Worm (Caenorhabditis elegans) whole organism, L4 larva: Measurements from ENCODE around the gene F32D8.5.

Experiments used
- D1046.2 ChIP-seq: fragments of 200-800 bp; sonication (Bioruptor generic); IDR thresholded peaks from 2 replicates; pipeline ENCODE4 v1.3.6; 2022; ENCODE audit warnings: missing genetic modification characterization, missing compliant biosample characterization
- F10B5.3 ChIP-seq: sonication (generic microtip); optimal IDR thresholded peaks from 2 replicates; lab custom pipeline; 2016; ENCODE audit warnings: mild to moderate bottlenecking, missing genetic modification characterization, missing compliant biosample characterization
- F49E8.2 ChIP-seq: sonication (generic microtip); optimal IDR thresholded peaks from 2 replicates; lab custom pipeline; 2016; ENCODE audit warnings: missing compliant biosample characterization, mild to moderate bottlenecking, missing genetic modification characterization, borderline replicate concordance
- T26A8.4 ChIP-seq: fragments of 200-800 bp; sonication (Bioruptor generic); IDR thresholded peaks from 2 replicates; pipeline ENCODE4 v1.3.6; 2022; ENCODE audit warnings: missing genetic modification characterization, missing compliant biosample characterization
- Y105C5A.15 ChIP-seq: fragments of 200-800 bp; sonication (Bioruptor generic); IDR thresholded peaks from 2 replicates; pipeline ENCODE4 v1.3.6; 2022; ENCODE audit warnings: missing genetic modification characterization, missing compliant biosample characterization
- Y48G9A.11 ChIP-seq: fragments of 200-800 bp; sonication (Bioruptor generic); IDR thresholded peaks from 2 replicates; pipeline ENCODE4 v1.3.6; 2022; ENCODE audit warnings: missing genetic modification reagents, missing genetic modification characterization, missing compliant biosample characterization
- Y75B8A.6 ChIP-seq: fragments of 200-800 bp; sonication (Bioruptor generic); IDR thresholded peaks from 2 replicates; pipeline ENCODE4 v1.3.6; 2022; ENCODE audit warnings: missing genetic modification reagents, missing genetic modification characterization, missing compliant biosample characterization
- ZK546.5 ChIP-seq, 2 experiments: sonication (generic microtip); optimal IDR thresholded peaks; 2 replicates each; lab custom pipeline; 2017; ENCODE audit warnings: missing biosample characterization in 2 of 2, missing genetic modification characterization in 2 of 2
- aha-1 ChIP-seq: fragments of 150-350 bp; peaks from one replicate; lab custom pipeline; 2014; ENCODE audit warnings: missing biosample characterization, missing genetic modification characterization
- ama-1 ChIP-seq: fragments of 150-350 bp; optimal IDR thresholded peaks from 2 replicates; lab custom pipeline; 2014; ENCODE audit warnings: inconsistent platforms, mixed read lengths
- attf-4 ChIP-seq: sonication (generic microtip); optimal IDR thresholded peaks from 3 replicates; lab custom pipeline; 2017; ENCODE audit warnings: missing biosample characterization, missing genetic modification characterization
- ceh-20 ChIP-seq: fragments of 200-800 bp; sonication (Bioruptor generic); IDR thresholded peaks from 2 replicates; pipeline ENCODE4 v1.3.6; 2022; ENCODE audit warnings: missing genetic modification reagents, missing genetic modification characterization, missing compliant biosample characterization
- ceh-28 ChIP-seq: fragments of 150-350 bp; optimal IDR thresholded peaks from 2 replicates; lab custom pipeline; 2014; ENCODE audit warnings: missing biosample characterization, missing genetic modification reagents, missing genetic modification characterization
- ceh-32 ChIP-seq: sonication (generic microtip); optimal IDR thresholded peaks from 2 replicates; lab custom pipeline; 2016; ENCODE audit warnings: mild to moderate bottlenecking, missing genetic modification characterization, missing compliant biosample characterization; ENCODE audit not compliant: poor library complexity
- ceh-44 ChIP-seq: fragments of 200-800 bp; sonication (Bioruptor generic); IDR thresholded peaks from 2 replicates; pipeline ENCODE4 v1.3.6; 2022; ENCODE audit warnings: missing genetic modification reagents, missing genetic modification characterization, missing compliant biosample characterization
- cey-2 ChIP-seq: sonication (generic microtip); optimal IDR thresholded peaks from 3 replicates; lab custom pipeline; 2017; ENCODE audit warnings: missing genetic modification characterization, mild to moderate bottlenecking, missing compliant biosample characterization, antibody characterized with exemption, borderline replicate concordance; ENCODE audit not compliant: insufficient read depth
- daf-16 ChIP-seq, 3 experiments: sonication (generic microtip); optimal IDR thresholded peaks; 2 replicates each; lab custom pipeline; 2016 to 2017; ENCODE audit warnings: missing genetic modification characterization in 3 of 3, missing genetic modification reagents in 3 of 3, mild to moderate bottlenecking in 2 of 3, missing compliant biosample characterization in 2 of 3, missing biosample characterization in 1 of 3, moderate library complexity in 1 of 3
- dpl-1 ChIP-seq: fragments of 150-350 bp; optimal IDR thresholded peaks from 2 replicates; lab custom pipeline; 2014; ENCODE audit warnings: missing biosample characterization, missing genetic modification reagents, missing genetic modification characterization
- duxl-1 ChIP-seq: sonication (generic microtip); optimal IDR thresholded peaks from 2 replicates; lab custom pipeline; 2016; ENCODE audit warnings: mild to moderate bottlenecking, missing genetic modification characterization, moderate library complexity, missing compliant biosample characterization; ENCODE audit not compliant: poor library complexity
- dve-1 ChIP-seq: sonication (generic microtip); optimal IDR thresholded peaks from 2 replicates; lab custom pipeline; 2017; ENCODE audit warnings: antibody characterized with exemption, mild to moderate bottlenecking, missing genetic modification characterization, missing compliant biosample characterization; ENCODE audit not compliant: insufficient read depth
- egl-27 ChIP-seq: sonication (generic microtip); optimal IDR thresholded peaks from 3 replicates; lab custom pipeline; 2017; ENCODE audit warnings: missing biosample characterization, missing genetic modification reagents, missing genetic modification characterization
- egl-43 ChIP-seq: fragments of 200-800 bp; sonication (Bioruptor generic); IDR thresholded peaks from 2 replicates; pipeline ENCODE4 v1.3.6; 2022; ENCODE audit warnings: missing genetic modification reagents, missing genetic modification characterization, missing compliant biosample characterization
- fos-1 ChIP-seq: fragments of 150-350 bp; optimal IDR thresholded peaks from 2 replicates; lab custom pipeline; 2014; ENCODE audit warnings: missing biosample characterization, missing genetic modification characterization
- jun-1 ChIP-seq: fragments of 150-350 bp; optimal IDR thresholded peaks from 2 replicates; lab custom pipeline; 2014; ENCODE audit warnings: missing biosample characterization, missing genetic modification reagents, missing genetic modification characterization
- lin-15B ChIP-seq: fragments of 150-350 bp; sonication (generic microtip); optimal IDR thresholded peaks from 3 replicates; lab custom pipeline; 2014; ENCODE audit warnings: missing biosample characterization, missing genetic modification characterization
- lin-29 ChIP-seq: fragments of 200-800 bp; sonication (Bioruptor generic); IDR thresholded peaks from 2 replicates; pipeline ENCODE4 v1.3.6; 2022; ENCODE audit warnings: missing genetic modification reagents, missing genetic modification characterization, missing compliant biosample characterization
- lin-38 ChIP-seq: fragments of 200-800 bp; sonication (Bioruptor generic); IDR thresholded peaks from 2 replicates; pipeline ENCODE4 v1.3.6; 2022; ENCODE audit warnings: missing genetic modification reagents, missing genetic modification characterization, missing compliant biosample characterization
- lin-39 ChIP-seq: fragments of 150-350 bp; optimal IDR thresholded peaks from 2 replicates; lab custom pipeline; 2014; ENCODE audit warnings: missing biosample characterization, missing genetic modification reagents, missing genetic modification characterization
- lsy-2 ChIP-seq, 2 experiments: fragments of 150-350 bp in 1 of 2; sonication (generic microtip) in 1 of 2; optimal IDR thresholded peaks; 2 replicates each; lab custom pipeline; 2014 to 2017; ENCODE audit warnings: missing biosample characterization in 2 of 2, missing genetic modification characterization in 2 of 2
- mep-1 ChIP-seq: fragments of 150-350 bp; sonication (generic microtip); optimal IDR thresholded peaks from 3 replicates; lab custom pipeline; 2014; ENCODE audit warnings: missing biosample characterization, missing genetic modification characterization
- mxl-2 ChIP-seq: fragments of 200-800 bp; sonication (Bioruptor generic); conservative IDR thresholded peaks from 2 replicates; pipeline ENCODE4 v1.3.6; 2022; ENCODE audit warnings: missing genetic modification reagents, missing genetic modification characterization, missing compliant biosample characterization
- nhr-102 ChIP-seq: sonication (generic microtip); optimal IDR thresholded peaks from 2 replicates; lab custom pipeline; 2016; ENCODE audit warnings: mild to moderate bottlenecking, missing genetic modification characterization, moderate library complexity, missing compliant biosample characterization
- nhr-28 ChIP-seq: fragments of 150-350 bp; optimal IDR thresholded peaks from 2 replicates; lab custom pipeline; 2014; ENCODE audit warnings: missing biosample characterization, missing genetic modification characterization
- nhr-42 ChIP-seq: fragments of 200-800 bp; sonication (Bioruptor generic); IDR thresholded peaks from 2 replicates; pipeline ENCODE4 v1.3.6; 2022; ENCODE audit warnings: missing genetic modification characterization, missing compliant biosample characterization
- nhr-76 ChIP-seq: fragments of 150-350 bp; optimal IDR thresholded peaks from 2 replicates; lab custom pipeline; 2014; ENCODE audit warnings: missing biosample characterization, missing genetic modification characterization
- nhr-77 ChIP-seq: fragments of 150-350 bp; optimal IDR thresholded peaks from 2 replicates; lab custom pipeline; 2014; ENCODE audit warnings: missing biosample characterization, missing genetic modification characterization
- pha-4 ChIP-seq, 2 experiments: fragments of 150-350 bp in 1 of 2; fragments of 200-800 bp in 1 of 2; sonication (Bioruptor generic) in 1 of 2; IDR thresholded peaks in 1 of 2; optimal IDR thresholded peaks in 1 of 2; 2 replicates each; pipeline versions ENCODE4 v1.3.6 to Lab custom; 2014 to 2022; ENCODE audit warnings: missing genetic modification characterization in 2 of 2, missing genetic modification reagents in 2 of 2, missing biosample characterization in 1 of 2, missing compliant biosample characterization in 1 of 2
- rbr-2 ChIP-seq: sonication (generic microtip); optimal IDR thresholded peaks from 2 replicates; lab custom pipeline; 2016; ENCODE audit warnings: missing genotype, missing genetic modification characterization, missing compliant biosample characterization
- saeg-2 ChIP-seq: fragments of 200-800 bp; sonication (Bioruptor generic); IDR thresholded peaks from 2 replicates; pipeline ENCODE4 v1.3.6; 2022; ENCODE audit warnings: missing genetic modification reagents, missing genetic modification characterization, missing compliant biosample characterization
- snpc-4 ChIP-seq: fragments of 150-350 bp; optimal IDR thresholded peaks from 2 replicates; lab custom pipeline; 2014; ENCODE audit warnings: missing biosample characterization, missing genetic modification characterization
- spr-3 ChIP-seq: fragments of 200-800 bp; sonication (Bioruptor generic); optimal IDR thresholded peaks from 2 replicates; lab custom pipeline; 2018; ENCODE audit warnings: mild to moderate bottlenecking, missing genetic modification characterization, missing compliant biosample characterization
- tra-1 ChIP-seq: fragments of 200-800 bp; sonication (Bioruptor generic); IDR thresholded peaks from 2 replicates; pipeline ENCODE4 v1.3.6; 2022; ENCODE audit warnings: missing genetic modification reagents, missing genetic modification characterization, missing compliant biosample characterization
- unc-39 ChIP-seq: sonication (generic microtip); optimal IDR thresholded peaks from 2 replicates; lab custom pipeline; 2017; ENCODE audit warnings: missing biosample characterization, missing genetic modification characterization
- vab-7 ChIP-seq: fragments of 200-800 bp; sonication (Bioruptor generic); IDR thresholded peaks from 2 replicates; pipeline ENCODE4 v1.3.6; 2022; ENCODE audit warnings: missing genetic modification reagents, missing genetic modification characterization, missing compliant biosample characterization
- zfp-3 ChIP-seq: fragments of 200-800 bp; sonication (Bioruptor generic); conservative IDR thresholded peaks from 2 replicates; pipeline ENCODE4 v1.3.6; 2022; ENCODE audit warnings: missing genetic modification reagents, missing genetic modification characterization, missing compliant biosample characterization
- zip-11 ChIP-seq: fragments of 200-800 bp; sonication (Bioruptor generic); IDR thresholded peaks from 2 replicates; pipeline ENCODE4 v1.3.6; 2022; ENCODE audit warnings: missing genetic modification characterization, missing compliant biosample characterization

F32D8.5 gene

DNA sequence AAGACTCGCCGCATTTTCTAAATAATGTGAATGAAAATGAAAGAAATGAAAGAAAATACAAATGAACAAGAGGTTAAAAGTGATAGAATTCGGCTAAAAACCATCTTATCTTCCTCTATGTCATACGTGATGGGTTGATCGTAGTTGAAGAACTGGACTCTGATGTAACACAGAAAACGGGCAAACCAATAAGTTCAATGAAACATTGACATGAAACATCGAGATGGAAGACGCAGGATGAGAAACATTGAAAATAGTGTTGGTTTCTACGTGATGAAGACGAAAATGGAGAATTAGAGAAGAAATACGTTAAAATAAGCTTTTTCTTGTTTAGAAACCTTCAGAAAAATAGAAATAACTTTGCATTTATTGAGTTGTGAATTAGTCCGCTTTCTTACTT is 3.6 kb upstream of the F32D8.5 start, which contains the start of gene F32D8.12 (continued):
- no peak for TF ChIP-seq spr-3
- no peak for TF ChIP-seq F49E8.2
- no peak for TF ChIP-seq snpc-4 (tag; lab: Kevin White, UChicago)
- no peak for TF ChIP-seq egl-43 (GFP tag; lab: Robert Waterston, UW)
- no peak for TF ChIP-seq zip-11 (GFP tag; lab: Robert Waterston, UW)
- no peak for TF ChIP-seq ceh-32 (tag; lab: Kevin White, UChicago)
- no peak for TF ChIP-seq vab-7 (GFP tag; lab: Robert Waterston, UW)
- peak; percentile 56 for TF ChIP-seq aha-1
- no peak for TF ChIP-seq nhr-42 (GFP tag; lab: Robert Waterston, UW)

DNA sequence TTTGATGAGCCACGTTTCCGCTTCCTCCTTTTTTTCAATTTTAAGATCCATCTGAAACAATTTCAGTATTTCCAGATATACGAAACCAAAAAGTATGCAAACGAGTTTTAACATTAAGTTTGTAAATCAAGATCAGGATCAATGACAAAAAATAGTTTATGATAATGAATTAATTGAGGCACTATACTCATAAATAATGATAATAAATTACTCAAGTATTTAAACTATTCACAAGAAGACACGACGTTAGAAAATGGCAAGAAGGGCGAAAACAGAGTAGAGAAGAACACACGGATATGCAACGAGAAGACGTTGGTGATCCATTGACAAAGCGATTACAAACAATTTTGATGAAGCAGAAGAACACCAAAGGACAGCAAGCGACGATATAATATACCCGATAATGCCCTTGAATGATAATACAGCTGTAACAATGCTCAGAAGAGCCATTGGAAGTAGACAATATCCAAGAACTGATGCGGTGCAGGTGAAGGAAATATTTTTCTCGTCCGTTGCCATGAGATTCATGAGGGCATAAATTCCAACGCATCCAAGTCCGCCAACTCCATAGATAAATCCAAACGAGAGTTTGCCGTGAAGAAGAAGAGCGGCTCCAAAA is 981 bp upstream of the F32D8.5 start, which contains the start of gene F32D8.4:
TSS of gene F32D8.4 (minus strand) at position 51 of the 619 bp plus-strand sequence.
- peak; percentile 57 for TF ChIP-seq aha-1
- TF ChIP-seq lin-15B (tag; lab: Kevin White, UChicago) = no peak

DNA sequence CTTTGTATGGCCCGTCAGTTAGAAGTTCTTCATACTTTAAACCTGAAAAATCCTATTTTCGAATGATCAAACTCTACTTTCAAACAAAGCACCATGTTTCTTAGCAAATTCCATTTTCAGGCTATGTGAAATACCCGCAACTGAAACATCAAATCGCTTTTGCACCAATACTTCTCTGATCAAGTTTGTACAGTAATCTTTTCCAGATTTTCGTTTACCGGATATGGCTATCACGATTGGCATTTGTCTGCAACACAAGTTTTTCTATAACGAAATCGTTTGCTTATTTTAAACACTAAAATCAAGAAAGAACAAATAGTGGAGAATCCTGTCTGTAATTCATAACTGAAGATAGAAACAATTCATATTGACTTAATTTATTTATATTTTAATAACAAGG is 1.7 kb downstream of the F32D8.5 start, which contains the start of gene F32D8.13:
TSS of gene F32D8.13 (minus strand) at position 249 of the 400 bp plus-strand sequence.
- no peak for TF ChIP-seq Y105C5A.15 (GFP tag; lab: Robert Waterston, UW)
- no peak for TF ChIP-seq mep-1 (tag; lab: Kevin White, UChicago)
- no peak for TF ChIP-seq ceh-20 (GFP tag; lab: Robert Waterston, UW)
- TF ChIP-seq mxl-2 (GFP tag; lab: Robert Waterston, UW) = no peak
- TF ChIP-seq nhr-28 (tag; lab: Kevin White, UChicago) = no peak
- no peak for TF ChIP-seq tra-1 (GFP tag; lab: Robert Waterston, UW)
- TF ChIP-seq ceh-44 (GFP tag; lab: Robert Waterston, UW) = no peak
- no peak for TF ChIP-seq spr-3
- no peak for TF ChIP-seq nhr-76 (tag; lab: Kevin White, UChicago)
- TF ChIP-seq jun-1 = no peak
- no peak for TF ChIP-seq F10B5.3 (tag; lab: Kevin White, UChicago)
- TF ChIP-seq dpl-1 (GFP tag; lab: Kevin White, UChicago) = no peak
- TF ChIP-seq nhr-102 = no peak
- peak; percentile 58 for TF ChIP-seq aha-1
- TF ChIP-seq duxl-1 (tag; lab: Kevin White, UChicago) = no peak
- no peak for TF ChIP-seq Y48G9A.11
- peak in 1 of 2 experiments; percentile 31 for TF ChIP-seq lsy-2 (tag; optimal IDR thresholded peaks at IDR 0.05; lab: Kevin White, UChicago)
- TF ChIP-seq cey-2 (tag; lab: Kevin White, UChicago) = no peak
- TF ChIP-seq lin-38 (GFP tag; lab: Robert Waterston, UW) = peak; percentile 28; the same call in 1 of the 2 replicates
- TF ChIP-seq daf-16 (GFP tag; optimal IDR thresholded peaks at IDR 0.05; lab: Kevin White, UChicago) = no peak
- TF ChIP-seq daf-16 (tag; optimal IDR thresholded peaks at IDR 0.05; lab: Kevin White, UChicago) = peak; percentile 13
- no peak; the same call in 1 of the 2 replicates for TF ChIP-seq zfp-3 (GFP tag; lab: Robert Waterston, UW)
- no peak for TF ChIP-seq D1046.2
- peak; percentile 52 for TF ChIP-seq ama-1 (lab: Kevin White, UChicago)
- no peak for TF ChIP-seq Y75B8A.6 (GFP tag; lab: Robert Waterston, UW)
- TF ChIP-seq saeg-2 (GFP tag; lab: Robert Waterston, UW) = no peak
- no peak for TF ChIP-seq attf-4
- TF ChIP-seq fos-1 (tag; lab: Kevin White, UChicago) = no peak
- TF ChIP-seq rbr-2 = no peak
- TF ChIP-seq ceh-28 (tag; lab: Kevin White, UChicago) = no peak
- no peak for TF ChIP-seq nhr-77 (tag; lab: Kevin White, UChicago)
- no peak for TF ChIP-seq unc-39 (tag; lab: Kevin White, UChicago)
- TF ChIP-seq nhr-42 (GFP tag; lab: Robert Waterston, UW) = 0 out of 2 replicates have a peak, but pooled peaks have one; percentile 6
- TF ChIP-seq T26A8.4 (GFP tag; lab: Robert Waterston, UW) = peak; percentile 45
- no peak for TF ChIP-seq egl-27 (tag; lab: Kevin White, UChicago)
- no peak for TF ChIP-seq ZK546.5 (tag; optimal IDR thresholded peaks at IDR 0.05; lab: Kevin White, UChicago)
- TF ChIP-seq lin-39 (tag; lab: Kevin White, UChicago) = no peak
- no peak for TF ChIP-seq pha-4 (GFP tag; IDR thresholded peaks at IDR 0.05; lab: Robert Waterston, UW)
- no peak for TF ChIP-seq pha-4 (tag; optimal IDR thresholded peaks at IDR 0.05; lab: Kevin White, UChicago)
- TF ChIP-seq dve-1 (tag; lab: Kevin White, UChicago) = no peak
- TF ChIP-seq lin-29 (GFP tag; lab: Robert Waterston, UW) = no peak
